Worm (Caenorhabditis elegans) whole organism, L4 larva: ENCODE data around the gene F26G5.1.

ENCODE experiments used
- F10B5.3 ChIP-seq: sonication (generic microtip); optimal IDR thresholded peaks from 2 replicates; lab custom pipeline; 2016; ENCODE audit warnings: mild to moderate bottlenecking, missing genetic modification characterization, missing compliant biosample characterization
- T26A8.4 ChIP-seq: fragments of 200-800 bp; sonication (Bioruptor generic); IDR thresholded peaks from 2 replicates; pipeline ENCODE4 v1.3.6; 2022; ENCODE audit warnings: missing genetic modification characterization, missing compliant biosample characterization
- Y105C5A.15 ChIP-seq: fragments of 200-800 bp; sonication (Bioruptor generic); IDR thresholded peaks from 2 replicates; pipeline ENCODE4 v1.3.6; 2022; ENCODE audit warnings: missing genetic modification characterization, missing compliant biosample characterization
- Y48G9A.11 ChIP-seq: fragments of 200-800 bp; sonication (Bioruptor generic); IDR thresholded peaks from 2 replicates; pipeline ENCODE4 v1.3.6; 2022; ENCODE audit warnings: missing genetic modification reagents, missing genetic modification characterization, missing compliant biosample characterization
- ZK337.2 ChIP-seq: fragments of 200-800 bp; sonication (Bioruptor generic); IDR thresholded peaks from 2 replicates; pipeline ENCODE4 v1.3.6; 2022; ENCODE audit warnings: missing genetic modification reagents, missing genetic modification characterization, missing compliant biosample characterization
- aha-1 ChIP-seq: fragments of 150-350 bp; peaks from one replicate; lab custom pipeline; 2014; ENCODE audit warnings: missing biosample characterization, missing genetic modification characterization
- ama-1 ChIP-seq: fragments of 150-350 bp; optimal IDR thresholded peaks from 2 replicates; lab custom pipeline; 2014; ENCODE audit warnings: inconsistent platforms, mixed read lengths
- ceh-20 ChIP-seq: fragments of 200-800 bp; sonication (Bioruptor generic); IDR thresholded peaks from 2 replicates; pipeline ENCODE4 v1.3.6; 2022; ENCODE audit warnings: missing genetic modification reagents, missing genetic modification characterization, missing compliant biosample characterization
- ceh-82 ChIP-seq: sonication (generic microtip); optimal IDR thresholded peaks from 2 replicates; lab custom pipeline; 2017; ENCODE audit warnings: missing biosample characterization, missing genetic modification characterization
- ces-1 ChIP-seq: fragments of 150-350 bp; sonication (generic microtip); optimal IDR thresholded peaks from 4 replicates; lab custom pipeline; 2014; ENCODE audit warnings: missing biosample characterization, missing genetic modification reagents, missing genetic modification characterization
- cey-2 ChIP-seq: sonication (generic microtip); optimal IDR thresholded peaks from 3 replicates; lab custom pipeline; 2017; ENCODE audit warnings: missing genetic modification characterization, mild to moderate bottlenecking, missing compliant biosample characterization, antibody characterized with exemption, borderline replicate concordance; ENCODE audit not compliant: insufficient read depth
- fkh-10 ChIP-seq: fragments of 150-350 bp; optimal IDR thresholded peaks from 2 replicates; lab custom pipeline; 2014; ENCODE audit warnings: missing biosample characterization, missing genetic modification reagents, missing genetic modification characterization
- fos-1 ChIP-seq: fragments of 150-350 bp; optimal IDR thresholded peaks from 2 replicates; lab custom pipeline; 2014; ENCODE audit warnings: missing biosample characterization, missing genetic modification characterization
- gei-8 ChIP-seq: fragments of 200-800 bp; sonication (Bioruptor generic); optimal IDR thresholded peaks from 2 replicates; lab custom pipeline; 2018; ENCODE audit warnings: mild to moderate bottlenecking, missing genetic modification characterization, missing compliant biosample characterization
- lin-29 ChIP-seq: fragments of 200-800 bp; sonication (Bioruptor generic); IDR thresholded peaks from 2 replicates; pipeline ENCODE4 v1.3.6; 2022; ENCODE audit warnings: missing genetic modification reagents, missing genetic modification characterization, missing compliant biosample characterization
- madf-5 ChIP-seq, 2 experiments: fragments of 200-800 bp; sonication (Bioruptor generic); IDR thresholded peaks; 2 replicates each; pipeline ENCODE4 v1.3.6; 2022; ENCODE audit warnings: missing compliant biosample characterization in 2 of 2, missing genetic modification characterization in 2 of 2
- mxl-2 ChIP-seq: fragments of 200-800 bp; sonication (Bioruptor generic); conservative IDR thresholded peaks from 2 replicates; pipeline ENCODE4 v1.3.6; 2022; ENCODE audit warnings: missing genetic modification reagents, missing genetic modification characterization, missing compliant biosample characterization
- nhr-102 ChIP-seq: sonication (generic microtip); optimal IDR thresholded peaks from 2 replicates; lab custom pipeline; 2016; ENCODE audit warnings: mild to moderate bottlenecking, missing genetic modification characterization, moderate library complexity, missing compliant biosample characterization
- nhr-111 ChIP-seq: fragments of 200-800 bp; sonication (Bioruptor generic); optimal IDR thresholded peaks from 2 replicates; lab custom pipeline; 2018; ENCODE audit warnings: mild to moderate bottlenecking, missing genetic modification characterization, missing compliant biosample characterization
- nhr-237 ChIP-seq: sonication (generic microtip); optimal IDR thresholded peaks from 2 replicates; lab custom pipeline; 2017; ENCODE audit warnings: missing biosample characterization, missing genetic modification characterization
- pqm-1 ChIP-seq: sonication (generic microtip); optimal IDR thresholded peaks from 2 replicates; lab custom pipeline; 2017; ENCODE audit warnings: missing biosample characterization, missing genetic modification characterization
- set-16 ChIP-seq: fragments of 200-800 bp; sonication (Bioruptor generic); IDR thresholded peaks from 2 replicates; pipeline ENCODE4 v1.3.6; 2022; ENCODE audit warnings: missing genetic modification reagents, missing genetic modification characterization, missing compliant biosample characterization
- tag-97 ChIP-seq: fragments of 200-800 bp; sonication (Bioruptor generic); IDR thresholded peaks from 2 replicates; pipeline ENCODE4 v1.3.6; 2022; ENCODE audit warnings: missing genetic modification characterization, missing compliant biosample characterization
- unc-39 ChIP-seq: sonication (generic microtip); optimal IDR thresholded peaks from 2 replicates; lab custom pipeline; 2017; ENCODE audit warnings: missing biosample characterization, missing genetic modification characterization
- unc-62 ChIP-seq, 3 experiments: fragments of 150-350 bp in 1 of 3; sonication (generic microtip); optimal IDR thresholded peaks in 2 of 3; peaks in 1 of 3; 1 replicate in 1 of 3; 2 replicates in 2 of 3; lab custom pipeline; 2014 to 2017; ENCODE audit warnings: missing biosample characterization in 3 of 3, missing genetic modification characterization in 3 of 3, missing genetic modification reagents in 3 of 3, missing genotype in 1 of 3
- vab-7 ChIP-seq: fragments of 200-800 bp; sonication (Bioruptor generic); IDR thresholded peaks from 2 replicates; pipeline ENCODE4 v1.3.6; 2022; ENCODE audit warnings: missing genetic modification reagents, missing genetic modification characterization, missing compliant biosample characterization
- zip-11 ChIP-seq: fragments of 200-800 bp; sonication (Bioruptor generic); IDR thresholded peaks from 2 replicates; pipeline ENCODE4 v1.3.6; 2022; ENCODE audit warnings: missing genetic modification characterization, missing compliant biosample characterization

F26G5.1 gene

DNA sequence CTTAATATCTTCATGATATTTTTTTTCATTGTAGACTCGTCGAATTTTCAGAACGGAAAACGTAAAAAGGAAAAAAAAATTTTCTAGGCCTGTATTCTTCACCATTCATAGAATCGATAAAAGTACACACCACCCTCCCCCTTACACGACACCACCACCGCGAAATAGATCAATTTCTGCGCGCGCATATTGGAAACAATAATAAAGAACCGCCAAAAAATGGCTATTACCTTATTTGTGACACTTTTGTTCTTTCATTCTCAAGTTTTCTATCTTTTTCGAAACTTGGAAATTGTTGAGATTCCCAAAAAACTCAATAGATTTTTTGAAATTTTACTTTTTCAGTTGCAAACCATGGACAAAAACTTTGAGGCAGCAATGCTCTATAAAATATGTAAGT, at the start of gene F26G5.1:
TSS of gene F26G5.1 (plus strand) at position 339 of the 400 bp plus-strand sequence.
- TF ChIP-seq aha-1 (tag; lab: Kevin White, UChicago) (peak; percentile 53), Y105C5A.15 (GFP tag; lab: Robert Waterston, UW) (no peak), T26A8.4 (GFP tag; lab: Robert Waterston, UW) (no peak), nhr-111 (GFP tag; lab: Kevin White, UChicago) (no peak), ceh-82 (no peak), unc-62 (GFP tag; optimal IDR thresholded peaks at IDR 0.05 in 1 of 2; lab: Kevin White, UChicago) (no peak), unc-62 (tag; optimal IDR thresholded peaks at IDR 0.05; lab: Kevin White, UChicago) (no peak), ces-1 (GFP tag; lab: Kevin White, UChicago) (no peak), Y48G9A.11 (GFP tag; lab: Robert Waterston, UW) (no peak)

DNA sequence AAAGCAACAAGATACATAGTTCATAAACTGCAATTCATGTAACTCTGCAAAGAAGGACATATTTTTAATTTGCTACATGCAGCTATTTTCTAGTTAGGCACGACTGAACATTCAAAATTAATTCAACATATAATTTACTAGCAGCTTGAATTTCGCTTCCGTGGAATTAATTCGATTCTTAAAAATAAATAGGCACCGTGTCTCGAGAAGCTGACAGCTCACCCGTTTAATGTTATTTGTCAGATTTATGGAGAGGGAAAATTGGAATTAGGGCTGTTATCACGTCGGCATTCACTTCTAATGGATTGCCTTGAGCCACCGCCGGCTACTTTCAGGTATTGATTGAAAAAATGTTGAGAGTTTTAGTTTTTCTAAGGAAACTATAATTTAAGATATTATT, 48.9 kb upstream of the F26G5.1 start, which contains the start of gene srh-21:
TSS of gene srh-21 (plus strand) at position 301 of the 400 bp plus-strand sequence.
- TF ChIP-seq unc-62 (GFP tag; optimal IDR thresholded peaks at IDR 0.05 in 1 of 2; lab: Kevin White, UChicago) (peak in 1 of 2 experiments; percentile 65), unc-62 (tag; optimal IDR thresholded peaks at IDR 0.05; lab: Kevin White, UChicago) (no peak), ZK337.2 (GFP tag; lab: Robert Waterston, UW) (no peak), fkh-10 (no peak)

DNA sequence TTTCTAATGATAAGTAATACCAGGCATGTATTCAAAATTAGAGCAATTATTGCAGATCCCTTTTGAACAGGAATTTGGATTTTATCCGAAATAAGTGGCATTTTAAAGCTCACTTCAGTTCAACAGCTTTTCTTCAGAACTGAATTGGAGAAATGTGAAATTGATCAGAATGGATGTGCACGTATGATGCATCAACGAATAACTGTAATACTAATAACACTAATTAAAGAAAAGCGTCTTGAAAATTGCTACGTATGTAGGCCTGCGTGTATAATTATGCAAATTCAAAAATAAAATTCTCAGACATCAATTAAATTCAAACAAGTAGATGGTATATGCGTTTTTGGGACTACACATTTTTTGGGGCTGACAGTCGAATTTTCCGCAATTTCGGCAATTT, 45.4 kb upstream of the F26G5.1 start, which contains the start of gene str-205:
TSS of gene str-205 (minus strand) at position 101 of the 400 bp plus-strand sequence.
- TF ChIP-seq nhr-102 = no peak
- TF ChIP-seq nhr-237 (tag; lab: Kevin White, UChicago) = no peak
- no peak for TF ChIP-seq vab-7 (GFP tag; lab: Robert Waterston, UW)
- no peak for TF ChIP-seq tag-97 (GFP tag; lab: Robert Waterston, UW)
- no peak for TF ChIP-seq cey-2 (tag; lab: Kevin White, UChicago)

DNA sequence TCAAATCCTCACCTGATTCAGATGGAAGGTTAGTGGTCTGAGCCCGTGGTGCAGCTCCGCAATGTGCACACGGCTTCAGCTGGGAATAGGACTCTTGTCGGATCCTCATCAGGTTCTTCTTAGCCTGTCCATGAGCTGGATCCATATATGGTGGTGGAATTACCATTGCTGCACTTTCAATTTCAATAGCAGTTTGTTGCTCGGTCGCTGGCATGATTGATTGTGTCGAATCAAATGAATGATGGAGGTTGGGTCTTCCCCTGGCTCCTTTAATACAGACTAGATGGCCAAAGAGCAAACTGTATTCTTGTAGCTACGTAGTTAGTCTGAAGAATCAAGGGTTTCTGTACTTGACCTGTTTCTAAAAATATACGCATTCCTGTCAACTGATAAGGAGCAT, 42.5 kb upstream of the F26G5.1 start, which contains the start of gene C02E7.10:
TSS of gene C02E7.10 (minus strand) at position 232 of the 400 bp plus-strand sequence.
- TF ChIP-seq nhr-237 (tag; lab: Kevin White, UChicago) = no peak
- no peak for TF ChIP-seq F10B5.3
- TF ChIP-seq mxl-2 (GFP tag; lab: Robert Waterston, UW) = no peak
- TF ChIP-seq unc-62 (GFP tag; optimal IDR thresholded peaks at IDR 0.05 in 1 of 2; lab: Kevin White, UChicago) = peak in 1 of 2 experiments; percentile 90
- TF ChIP-seq unc-62 (tag; optimal IDR thresholded peaks at IDR 0.05; lab: Kevin White, UChicago) = no peak
- no peak for TF ChIP-seq gei-8 (GFP tag; lab: Kevin White, UChicago)
- TF ChIP-seq ceh-20 (GFP tag; lab: Robert Waterston, UW) = no peak
- TF ChIP-seq tag-97 (GFP tag; lab: Robert Waterston, UW) = no peak

DNA sequence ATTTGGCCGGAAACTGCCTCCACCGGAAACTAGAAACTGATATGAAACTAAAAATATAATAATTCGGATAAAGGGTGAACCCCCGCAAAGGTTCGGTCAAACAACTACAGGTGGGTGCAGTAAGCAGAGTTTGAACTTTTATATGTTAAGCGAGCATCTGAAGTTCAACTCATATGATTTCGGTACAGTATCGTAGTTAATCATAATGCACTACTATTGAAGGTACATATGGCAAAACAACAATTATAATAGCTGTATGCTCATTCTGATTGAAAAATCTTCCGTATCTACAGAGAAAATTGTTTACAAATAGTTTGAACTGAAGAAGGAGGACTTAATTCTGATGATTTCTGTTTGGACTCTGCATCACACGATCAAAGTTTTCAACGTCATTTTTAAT, 42.0 kb upstream of the F26G5.1 start:
- no peak for TF ChIP-seq fos-1 (tag; lab: Kevin White, UChicago)
- peak in 1 of 2 experiments; percentile 98 for TF ChIP-seq unc-62 (GFP tag; optimal IDR thresholded peaks at IDR 0.05 in 1 of 2; lab: Kevin White, UChicago)
- no peak for TF ChIP-seq unc-62 (tag; optimal IDR thresholded peaks at IDR 0.05; lab: Kevin White, UChicago)

DNA sequence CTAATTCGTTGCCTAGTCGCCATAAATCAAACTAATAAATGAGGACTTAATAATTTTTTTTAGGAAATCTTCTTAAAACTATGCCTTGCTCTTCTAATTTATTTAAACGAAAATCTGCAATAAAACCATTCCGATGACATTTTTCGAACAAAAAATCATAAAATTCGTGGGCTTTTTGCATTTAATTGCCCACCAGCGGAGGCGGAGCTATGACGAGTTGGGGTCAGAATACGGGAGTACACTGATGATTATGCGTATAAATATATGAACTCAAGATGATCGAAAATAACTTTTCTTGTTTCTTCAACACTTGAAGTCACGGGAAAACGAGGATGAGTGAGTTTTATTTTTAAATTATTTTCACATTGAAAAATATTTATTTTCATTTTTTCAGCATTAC, 40.9 kb upstream of the F26G5.1 start, which contains the start of gene catp-2:
TSS of gene catp-2 (plus strand) at position 301 of the 400 bp plus-strand sequence.
- TF ChIP-seq tag-97 (GFP tag; lab: Robert Waterston, UW) = no peak
- no peak for TF ChIP-seq lin-29
- TF ChIP-seq unc-39 (tag; lab: Kevin White, UChicago) = no peak
- no peak for TF ChIP-seq ceh-82
- no peak for TF ChIP-seq ama-1
- TF ChIP-seq set-16 (GFP tag; lab: Robert Waterston, UW) = no peak
- TF ChIP-seq madf-5 (GFP tag; IDR thresholded peaks at IDR 0.05; lab: Robert Waterston, UW) = no peak

DNA sequence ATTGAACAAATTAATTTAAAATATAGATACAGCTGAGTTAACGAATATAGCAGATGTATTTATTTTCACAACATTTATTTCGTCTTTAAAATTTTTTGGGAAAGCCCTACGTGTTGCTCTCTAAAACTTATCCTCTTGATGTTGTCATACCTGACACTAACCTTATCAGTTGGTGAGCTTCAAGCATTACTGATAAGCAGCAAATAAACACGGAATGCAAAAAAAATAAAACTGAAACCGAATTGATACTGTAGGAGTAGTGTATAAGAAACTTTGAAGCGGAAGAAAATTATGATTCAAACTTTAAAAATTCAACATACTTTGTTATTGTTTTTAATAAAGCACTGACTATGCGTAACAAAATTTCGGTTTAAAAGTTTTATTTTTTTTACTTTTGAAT, 40.2 kb upstream of the F26G5.1 start:
- TF ChIP-seq pqm-1 (tag; lab: Kevin White, UChicago) = peak; percentile 68
- no peak for TF ChIP-seq zip-11 (GFP tag; lab: Robert Waterston, UW)
